Worm (Caenorhabditis elegans): Measurements from ENCODE around the gene clec-52.

The clec-52 gene

ce11 chrIV:8118790-8119189, 49.8 kb downstream of the clec-52 start, which contains the start of gene F42G8.8:
TSS of gene F42G8.8 (plus strand) at chrIV:8119090.
- TF ChIP-seq cog-1 (tag; optimal IDR thresholded peaks at IDR 0.05) (no peak), ztf-29 (GFP tag; IDR thresholded peaks at IDR 0.05) (no peak), T22C8.4 (GFP tag; IDR thresholded peaks at IDR 0.05) (no peak), tab-1 (GFP tag; IDR thresholded peaks at IDR 0.05) (no peak), flt-1 (GFP tag; IDR thresholded peaks at IDR 0.05) (no peak), med-1 (GFP tag; optimal IDR thresholded peaks at IDR 0.05; ENCODE audit: insufficient read depth) (no peak), klf-2 (GFP tag; conservative IDR thresholded peaks at IDR 0.05) (no peak), ztf-23 (GFP tag; IDR thresholded peaks at IDR 0.05) (no peak), ref-1 (GFP tag; conservative IDR thresholded peaks at IDR 0.05) (no peak)
